Fruit fly (Drosophila melanogaster): ENCODE measurements around the gene CG42818.

Gene CG42818

DNA sequence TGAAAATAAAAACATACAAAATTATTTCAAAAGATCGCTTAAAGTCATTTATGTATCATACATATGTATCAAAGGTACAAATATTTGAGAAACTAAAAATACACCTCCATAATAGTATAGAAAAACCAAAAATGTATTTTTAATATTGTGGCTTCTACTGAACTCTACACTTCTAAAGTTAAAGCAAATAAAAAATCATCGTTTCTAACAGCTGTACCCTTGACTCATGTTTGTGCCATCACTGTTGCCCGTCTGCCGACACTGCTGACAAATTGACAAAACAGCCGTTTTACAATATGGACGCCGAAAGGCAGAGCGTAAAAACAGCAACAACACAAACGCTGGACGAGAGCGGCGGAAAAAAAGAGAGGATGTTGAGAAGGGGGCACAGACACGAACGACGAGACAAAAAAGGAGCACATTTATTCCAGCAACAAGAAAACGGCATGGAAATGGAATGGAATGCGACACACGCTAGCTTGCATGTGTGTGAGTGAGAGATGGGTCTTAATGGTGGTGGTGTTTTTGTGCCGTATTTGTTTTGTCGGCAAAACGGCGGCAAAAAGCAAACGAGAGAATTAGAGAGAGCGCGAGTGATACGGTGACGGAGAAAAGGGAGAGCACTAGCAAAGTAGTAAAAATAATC, 44.7 kb downstream of the CG42818 start (continued):
- no peak for TF ChIP-seq HLHmδ (GFP tag; optimal IDR thresholded peaks at IDR 0.05)
- TF ChIP-seq CG6689 (GFP tag; IDR thresholded peaks at IDR 0.05) = no peak
- TF ChIP-seq lilli (GFP tag; optimal IDR thresholded peaks at IDR 0.05) = peak; percentile 86
- peak; percentile 72 for TF ChIP-seq Mes4 (GFP tag; optimal IDR thresholded peaks at IDR 0.05)
- peak; percentile 53 for TF ChIP-seq CG7928 (GFP tag; optimal IDR thresholded peaks at IDR 0.05)
- no peak for TF ChIP-seq CG2199 (GFP tag; IDR thresholded peaks at IDR 0.05)
- peak; percentile 50 for TF ChIP-seq CG7271 (tag; optimal IDR thresholded peaks at IDR 0.05)
- peak; percentile 78 for TF ChIP-seq CG1233 (GFP tag; optimal IDR thresholded peaks at IDR 0.05)
- TF ChIP-seq knrl (GFP tag; IDR thresholded peaks at IDR 0.05; ENCODE audit: partially characterized antibody) = no peak
- TF ChIP-seq pita (GFP tag; optimal IDR thresholded peaks at IDR 0.05) = no peak
- TF ChIP-seq chif (GFP tag; optimal IDR thresholded peaks at IDR 0.05) = peak; percentile 43 to 74
- TF ChIP-seq CG6854 (GFP tag; optimal IDR thresholded peaks at IDR 0.05) = peak; percentile 64
- peak; percentile 70 for TF ChIP-seq CG3407 (GFP tag; optimal IDR thresholded peaks at IDR 0.05)
- peak; percentile 68 for TF ChIP-seq chn (GFP tag; optimal IDR thresholded peaks at IDR 0.05)
- peak; percentile 83 for TF ChIP-seq nmo (GFP tag; optimal IDR thresholded peaks at IDR 0.05)
- peak; percentile 55 for TF ChIP-seq CG30431 (GFP tag; optimal IDR thresholded peaks at IDR 0.05)
- peak; percentile 79 for TF ChIP-seq Camta (GFP tag; optimal IDR thresholded peaks at IDR 0.05)
- peak; percentile 86 for TF ChIP-seq Fer1 (GFP tag; optimal IDR thresholded peaks at IDR 0.05)
- TF ChIP-seq CG8089 (GFP tag; optimal IDR thresholded peaks at IDR 0.05) = peak; percentile 55
- peak; percentile 79 for TF ChIP-seq jumu (GFP tag; optimal IDR thresholded peaks at IDR 0.05)
- peak; percentile 82 for TF ChIP-seq tx (GFP tag; optimal IDR thresholded peaks at IDR 0.05)
- peak; percentile 81 for TF ChIP-seq NfI (GFP tag; optimal IDR thresholded peaks at IDR 0.05)
- peak; percentile 69 for TF ChIP-seq CG10147 (GFP tag; optimal IDR thresholded peaks at IDR 0.05)
- no peak for TF ChIP-seq CG4730 (GFP tag; IDR thresholded peaks at IDR 0.05)
- TF ChIP-seq CG12219 (GFP tag; optimal IDR thresholded peaks at IDR 0.05) = peak; percentile 57
- TF ChIP-seq ranshi (GFP tag; IDR thresholded peaks at IDR 0.05) = no peak
- TF ChIP-seq salm (tag; optimal IDR thresholded peaks at IDR 0.05) = peak; percentile 75
- TF ChIP-seq CG17829 (tag; optimal IDR thresholded peaks at IDR 0.05) = peak; percentile 86
- no peak for TF ChIP-seq CG11456 (GFP tag; IDR thresholded peaks at IDR 0.05)
- TF ChIP-seq eyg (GFP tag; optimal IDR thresholded peaks at IDR 0.05) = peak; percentile 70
- peak; percentile 66; the same call in 2 of the 3 replicates for TF ChIP-seq CG11093 (GFP tag; IDR thresholded peaks at IDR 0.05)
- peak; percentile 67 for TF ChIP-seq Antp (GFP tag; optimal IDR thresholded peaks at IDR 0.05)
- TF ChIP-seq gt (GFP tag; IDR thresholded peaks at IDR 0.05) = no peak
- TF ChIP-seq CG12071 (GFP tag; optimal IDR thresholded peaks at IDR 0.05) = peak; percentile 78
- peak; percentile 87 for TF ChIP-seq Sox102F (GFP tag; optimal IDR thresholded peaks at IDR 0.05)
- TF ChIP-seq ac (GFP tag; optimal IDR thresholded peaks at IDR 0.05) = no peak
- TF ChIP-seq zfh2 (GFP tag; optimal IDR thresholded peaks at IDR 0.05) = peak; percentile 87
- peak; percentile 15 for TF ChIP-seq CG7745 (tag; optimal IDR thresholded peaks at IDR 0.05)
- TF ChIP-seq CG42726 (GFP tag; IDR thresholded peaks at IDR 0.05; ENCODE audit: partially characterized antibody) = no peak
- peak; percentile 69 for TF ChIP-seq BtbVII (GFP tag; optimal IDR thresholded peaks at IDR 0.05)
- peak; percentile 66 for TF ChIP-seq ewg (GFP tag; optimal IDR thresholded peaks at IDR 0.05)
- TF ChIP-seq E2f1 (GFP tag; IDR thresholded peaks at IDR 0.05) = no peak
- TF ChIP-seq Abd-B (GFP tag; optimal IDR thresholded peaks at IDR 0.05) = peak; percentile 54
- TF ChIP-seq gfzf (GFP tag; optimal IDR thresholded peaks at IDR 0.05) = no peak
- no peak for TF ChIP-seq Dbx (GFP tag; IDR thresholded peaks at IDR 0.05)
- no peak for TF ChIP-seq Tbp (GFP tag; optimal IDR thresholded peaks at IDR 0.05)
- TF ChIP-seq CG17361 (GFP tag; IDR thresholded peaks at IDR 0.05) = no peak
- TF ChIP-seq slp2 (GFP tag; optimal IDR thresholded peaks at IDR 0.05) = peak; percentile 52
- no peak for TF ChIP-seq inv (GFP tag; IDR thresholded peaks at IDR 0.05; ENCODE audit: partially characterized antibody)
- TF ChIP-seq CG2116 (GFP tag; optimal IDR thresholded peaks at IDR 0.05) = peak; percentile 58
